Worm (Caenorhabditis elegans) whole organism, L1 larva: ENCODE data around the gene F12F6.7.

Experiments used
- C34B4.2 ChIP-seq: sonication (generic microtip); optimal IDR thresholded peaks from 2 replicates; lab custom pipeline; 2017; ENCODE audit warnings: mild to moderate bottlenecking, missing genetic modification characterization, missing compliant biosample characterization
- alr-1 ChIP-seq: fragments of 200-800 bp; sonication (Bioruptor generic); optimal IDR thresholded peaks from 2 replicates; lab custom pipeline; 2018; ENCODE audit warnings: borderline replicate concordance, mild to moderate bottlenecking, missing genetic modification characterization, missing compliant biosample characterization
- aly-2 ChIP-seq: fragments of 150-350 bp; optimal IDR thresholded peaks from 2 replicates; lab custom pipeline; 2014; ENCODE audit warnings: missing biosample characterization, missing genetic modification characterization
- ama-1 ChIP-seq: fragments of 150-350 bp; optimal IDR thresholded peaks from 2 replicates; lab custom pipeline; 2014
- dpl-1 ChIP-seq, 3 experiments: fragments of 150-350 bp in 2 of 3; sonication (generic microtip) in 1 of 3; optimal IDR thresholded peaks; 2 replicates each; lab custom pipeline; 2014 to 2017; ENCODE audit warnings: missing biosample characterization in 3 of 3, missing genetic modification characterization in 3 of 3, missing genetic modification reagents in 3 of 3
- efl-1 ChIP-seq, 4 experiments: fragments of 150-350 bp; optimal IDR thresholded peaks in 3 of 4; peaks in 1 of 4; 1 replicate in 1 of 4; 2 replicates in 3 of 4; lab custom pipeline; 2014; ENCODE audit warnings: missing biosample characterization in 2 of 4, missing genetic modification characterization in 2 of 4, missing genetic modification reagents in 2 of 4
- efl-3 ChIP-seq: fragments of 200-800 bp; sonication (Bioruptor generic); optimal IDR thresholded peaks from 2 replicates; lab custom pipeline; 2018; ENCODE audit warnings: mild to moderate bottlenecking, missing genetic modification characterization, missing compliant biosample characterization
- egl-13 ChIP-seq: sonication (generic microtip); optimal IDR thresholded peaks from 2 replicates; lab custom pipeline; 2016; ENCODE audit warnings: missing genotype, missing genetic modification reagents, missing genetic modification characterization, missing compliant biosample characterization
- egl-27 ChIP-seq, 2 experiments: fragments of 150-350 bp in 1 of 2; sonication (generic microtip); optimal IDR thresholded peaks; 3 replicates each; lab custom pipeline; 2017 to 2018; ENCODE audit warnings: missing biosample characterization in 2 of 2, missing genetic modification characterization in 2 of 2, missing genetic modification reagents in 2 of 2
- ets-5 ChIP-seq: fragments of 200-800 bp; sonication (Bioruptor generic); IDR thresholded peaks from 2 replicates; pipeline ENCODE4 v1.3.6; 2022; ENCODE audit warnings: missing genetic modification characterization, missing compliant biosample characterization
- fkh-8 ChIP-seq: sonication (generic microtip); optimal IDR thresholded peaks from 2 replicates; lab custom pipeline; 2016; ENCODE audit warnings: mild to moderate bottlenecking, missing genetic modification characterization, missing compliant biosample characterization
- hpl-2 ChIP-seq: fragments of 150-350 bp; optimal IDR thresholded peaks from 2 replicates; lab custom pipeline; 2014; ENCODE audit warnings: missing biosample characterization, missing genetic modification reagents, missing genetic modification characterization
- irx-1 ChIP-seq: sonication (generic microtip); optimal IDR thresholded peaks from 2 replicates; lab custom pipeline; 2016; ENCODE audit warnings: missing genetic modification characterization, missing compliant biosample characterization
- jun-1 ChIP-seq: fragments of 150-350 bp; optimal IDR thresholded peaks from 2 replicates; lab custom pipeline; 2014; ENCODE audit warnings: missing biosample characterization, missing genetic modification reagents, missing genetic modification characterization
- lin-14 ChIP-seq: fragments of 200-800 bp; sonication (Bioruptor generic); optimal IDR thresholded peaks from 2 replicates; lab custom pipeline; 2018; ENCODE audit warnings: mild to moderate bottlenecking, missing genetic modification characterization, moderate library complexity, missing compliant biosample characterization
- lin-15B ChIP-seq: fragments of 150-350 bp; sonication (generic microtip); optimal IDR thresholded peaks from 3 replicates; lab custom pipeline; 2014; ENCODE audit warnings: missing biosample characterization, missing genetic modification characterization
- lin-39 ChIP-seq: fragments of 150-350 bp; optimal IDR thresholded peaks from 2 replicates; lab custom pipeline; 2014; ENCODE audit warnings: missing biosample characterization, missing genetic modification reagents, missing genetic modification characterization
- lir-3 ChIP-seq: sonication (generic microtip); optimal IDR thresholded peaks from 2 replicates; lab custom pipeline; 2016; ENCODE audit warnings: mild to moderate bottlenecking, missing genetic modification characterization, moderate library complexity, missing compliant biosample characterization; ENCODE audit not compliant: poor library complexity
- lsy-2 ChIP-seq, 2 experiments: fragments of 150-350 bp; optimal IDR thresholded peaks; 2 replicates each; lab custom pipeline; 2014; ENCODE audit warnings: missing biosample characterization in 2 of 2, missing genetic modification characterization in 2 of 2
- mab-9 ChIP-seq: fragments of 200-800 bp; sonication (Bioruptor generic); IDR thresholded peaks from 2 replicates; pipeline ENCODE4 v1.3.6; 2022; ENCODE audit warnings: missing genetic modification reagents, missing genetic modification characterization, missing compliant biosample characterization
- mdl-1 ChIP-seq, 2 experiments: fragments of 150-350 bp; optimal IDR thresholded peaks; 2 replicates each; lab custom pipeline; 2014 to 2017; ENCODE audit warnings: missing biosample characterization in 2 of 2, missing genetic modification characterization in 2 of 2, inconsistent platforms in 1 of 2
- nhr-12 ChIP-seq: sonication (generic microtip); optimal IDR thresholded peaks from 2 replicates; lab custom pipeline; 2017; ENCODE audit warnings: missing biosample characterization, missing genetic modification characterization
- nhr-19 ChIP-seq: fragments of 200-800 bp; sonication (Bioruptor generic); conservative IDR thresholded peaks from 2 replicates; pipeline ENCODE4 v1.3.6; 2022; ENCODE audit warnings: missing genetic modification characterization, missing compliant biosample characterization
- nhr-20 ChIP-seq: sonication (generic microtip); optimal IDR thresholded peaks from 2 replicates; lab custom pipeline; 2016; ENCODE audit warnings: mild to moderate bottlenecking, missing genetic modification characterization, missing compliant biosample characterization
- nhr-237 ChIP-seq: fragments of 150-350 bp; optimal IDR thresholded peaks from 2 replicates; lab custom pipeline; 2014; ENCODE audit warnings: missing biosample characterization, missing genetic modification characterization
- nhr-28 ChIP-seq: fragments of 150-350 bp; optimal IDR thresholded peaks from 2 replicates; lab custom pipeline; 2014; ENCODE audit warnings: missing biosample characterization, missing genetic modification characterization
- nhr-47 ChIP-seq: sonication (generic microtip); optimal IDR thresholded peaks from 2 replicates; lab custom pipeline; 2016; ENCODE audit warnings: mild to moderate bottlenecking, missing genetic modification characterization, moderate library complexity, missing compliant biosample characterization
- nhr-71 ChIP-seq: sonication (generic microtip); optimal IDR thresholded peaks from 2 replicates; lab custom pipeline; 2016; ENCODE audit warnings: mild to moderate bottlenecking, missing genetic modification characterization, moderate library complexity, missing compliant biosample characterization
- nhr-77 ChIP-seq: fragments of 150-350 bp; optimal IDR thresholded peaks from 2 replicates; lab custom pipeline; 2014; ENCODE audit warnings: missing biosample characterization, missing genetic modification characterization
- nhr-85 ChIP-seq: sonication (generic microtip); peaks from one replicate; lab custom pipeline; 2016; ENCODE audit warnings: missing genetic modification characterization, inconsistent platforms, missing compliant biosample characterization
- pag-3 ChIP-seq: sonication (generic microtip); optimal IDR thresholded peaks from 2 replicates; lab custom pipeline; 2017; ENCODE audit warnings: missing genetic modification characterization, mild to moderate bottlenecking, missing compliant biosample characterization, antibody characterized with exemption, borderline replicate concordance; ENCODE audit not compliant: insufficient read depth
- pax-3 ChIP-seq: fragments of 200-800 bp; sonication (Bioruptor generic); optimal IDR thresholded peaks from 2 replicates; lab custom pipeline; 2018; ENCODE audit warnings: mild to moderate bottlenecking, missing genetic modification characterization, moderate library complexity, missing compliant biosample characterization
- skn-1 ChIP-seq: fragments of 150-350 bp; optimal IDR thresholded peaks from 2 replicates; lab custom pipeline; 2014; ENCODE audit warnings: missing biosample characterization, missing genetic modification characterization
- sptf-1 ChIP-seq: fragments of 150-350 bp; optimal IDR thresholded peaks from 2 replicates; lab custom pipeline; 2014; ENCODE audit warnings: missing biosample characterization, missing genetic modification characterization
- sup-37 ChIP-seq: fragments of 200-800 bp; sonication (Bioruptor generic); optimal IDR thresholded peaks from 2 replicates; lab custom pipeline; 2018; ENCODE audit warnings: mild to moderate bottlenecking, missing genetic modification characterization, missing compliant biosample characterization
- swsn-7 ChIP-seq: sonication (generic microtip); optimal IDR thresholded peaks from 2 replicates; lab custom pipeline; 2016; ENCODE audit warnings: missing genetic modification characterization, missing compliant biosample characterization
- tbx-2 ChIP-seq: sonication (generic microtip); optimal IDR thresholded peaks from 2 replicates; lab custom pipeline; 2016; ENCODE audit warnings: missing genetic modification characterization, missing compliant biosample characterization
- unc-130 ChIP-seq: fragments of 150-350 bp; optimal IDR thresholded peaks from 2 replicates; lab custom pipeline; 2017; ENCODE audit warnings: missing biosample characterization, missing genetic modification characterization, inconsistent platforms
- unc-30 ChIP-seq: sonication (generic microtip); optimal IDR thresholded peaks from 2 replicates; lab custom pipeline; 2017; ENCODE audit warnings: missing biosample characterization, missing genetic modification characterization
- unc-86 ChIP-seq: sonication (generic microtip); optimal IDR thresholded peaks from 2 replicates; lab custom pipeline; 2016; ENCODE audit warnings: missing genetic modification characterization, missing compliant biosample characterization
- unc-98 ChIP-seq: fragments of 200-800 bp; sonication (Bioruptor generic); IDR thresholded peaks from 2 replicates; pipeline ENCODE4 v1.3.6; 2022; ENCODE audit warnings: missing genetic modification characterization, missing compliant biosample characterization
- vab-15 ChIP-seq: sonication (generic microtip); optimal IDR thresholded peaks from 2 replicates; lab custom pipeline; 2017; ENCODE audit warnings: missing genotype, mild to moderate bottlenecking, missing genetic modification characterization, missing compliant biosample characterization
- xbp-1 ChIP-seq: sonication (generic microtip); optimal IDR thresholded peaks from 2 replicates; lab custom pipeline; 2016; ENCODE audit warnings: missing genetic modification characterization, missing compliant biosample characterization
- zag-1 ChIP-seq: fragments of 150-350 bp; optimal IDR thresholded peaks from 2 replicates; lab custom pipeline; 2014; ENCODE audit warnings: missing biosample characterization, missing genetic modification characterization
- ztf-11 ChIP-seq, 2 experiments: sonication (generic microtip); optimal IDR thresholded peaks; 2 replicates each; lab custom pipeline; 2016 to 2017; ENCODE audit warnings: missing genetic modification characterization in 2 of 2, missing biosample characterization in 1 of 2, missing compliant biosample characterization in 1 of 2

The F12F6.7 gene

DNA sequence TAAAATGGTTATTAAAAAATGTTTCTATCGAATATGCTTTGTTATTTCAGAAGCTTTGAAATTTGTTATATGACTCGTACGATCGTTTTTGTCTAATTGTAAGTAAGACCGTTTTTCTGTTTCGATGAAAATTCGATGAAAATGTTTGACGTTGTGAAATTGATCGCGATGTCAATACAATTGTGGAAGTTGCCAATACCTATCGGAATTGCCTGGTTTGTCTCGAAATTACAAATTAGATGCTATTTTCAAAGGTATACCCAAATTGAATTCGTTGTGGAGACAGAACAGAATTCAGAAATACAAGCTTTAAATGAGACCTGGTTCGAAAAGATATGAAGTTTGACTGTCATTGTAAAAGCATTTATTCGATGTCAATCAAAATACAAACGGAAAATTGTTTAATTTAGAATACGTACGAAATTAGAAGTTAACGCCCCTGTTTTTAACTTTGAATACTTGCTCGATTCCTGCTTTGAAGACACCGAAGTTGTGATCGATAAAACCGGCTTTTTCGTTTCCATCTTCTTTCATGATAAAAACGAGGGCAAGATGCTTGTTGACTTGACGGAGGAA is 41.7 kb upstream of the F12F6.7 start:
- TF ChIP-seq pag-3 = no peak
- peak; percentile 1 for TF ChIP-seq nhr-85
- TF ChIP-seq ama-1 = peak; percentile 13
- peak in 1 of 2 experiments; percentile 22 for TF ChIP-seq lsy-2 (tag; optimal IDR thresholded peaks at IDR 0.05; lab: Kevin White, UChicago)
- no peak for TF ChIP-seq C34B4.2 (tag; lab: Kevin White, UChicago)
- TF ChIP-seq alr-1 = no peak
- no peak for TF ChIP-seq unc-86
- TF ChIP-seq zag-1 = no peak
- no peak for TF ChIP-seq fkh-8
- no peak for TF ChIP-seq vab-15 (tag; lab: Kevin White, UChicago)
- no peak for TF ChIP-seq lin-15B (tag; lab: Kevin White, UChicago)
- no peak for TF ChIP-seq mab-9 (GFP tag; lab: Robert Waterston, UW)
- TF ChIP-seq mdl-1 (tag; optimal IDR thresholded peaks at IDR 0.05; lab: Kevin White, UChicago) = no peak
- TF ChIP-seq dpl-1 (GFP tag; optimal IDR thresholded peaks at IDR 0.05; lab: Kevin White, UChicago) = no peak
- no peak for TF ChIP-seq jun-1
- no peak for TF ChIP-seq pax-3 (tag; lab: Kevin White, UChicago)
- no peak for TF ChIP-seq skn-1 (tag; lab: Kevin White, UChicago)
- TF ChIP-seq nhr-71 = no peak
- no peak for TF ChIP-seq unc-30 (tag; lab: Kevin White, UChicago)
- no peak for TF ChIP-seq sup-37
- TF ChIP-seq sptf-1 = no peak
- TF ChIP-seq, all 84 proteins: peak for 3

- TF ChIP-seq lir-3 (tag; lab: Kevin White, UChicago) (no peak), aly-2 (tag; lab: Kevin White, UChicago) (no peak), unc-86 (no peak), efl-1 (optimal IDR thresholded peaks at IDR 0.05; lab: Kevin White, UChicago) (no peak), efl-1 (GFP tag; optimal IDR thresholded peaks at IDR 0.05 in 1 of 2; lab: Kevin White, UChicago) (peak in 1 of 2 experiments; percentile 91), egl-27 (tag; optimal IDR thresholded peaks at IDR 0.05; lab: Kevin White, UChicago) (no peak)
Measured at ce11 chrIV:11602498-11603068, 41.0 kb upstream of the F12F6.7 start, which contains the start of gene rps-11. rps-11 (plus strand) TSS chrIV:11602641.

DNA sequence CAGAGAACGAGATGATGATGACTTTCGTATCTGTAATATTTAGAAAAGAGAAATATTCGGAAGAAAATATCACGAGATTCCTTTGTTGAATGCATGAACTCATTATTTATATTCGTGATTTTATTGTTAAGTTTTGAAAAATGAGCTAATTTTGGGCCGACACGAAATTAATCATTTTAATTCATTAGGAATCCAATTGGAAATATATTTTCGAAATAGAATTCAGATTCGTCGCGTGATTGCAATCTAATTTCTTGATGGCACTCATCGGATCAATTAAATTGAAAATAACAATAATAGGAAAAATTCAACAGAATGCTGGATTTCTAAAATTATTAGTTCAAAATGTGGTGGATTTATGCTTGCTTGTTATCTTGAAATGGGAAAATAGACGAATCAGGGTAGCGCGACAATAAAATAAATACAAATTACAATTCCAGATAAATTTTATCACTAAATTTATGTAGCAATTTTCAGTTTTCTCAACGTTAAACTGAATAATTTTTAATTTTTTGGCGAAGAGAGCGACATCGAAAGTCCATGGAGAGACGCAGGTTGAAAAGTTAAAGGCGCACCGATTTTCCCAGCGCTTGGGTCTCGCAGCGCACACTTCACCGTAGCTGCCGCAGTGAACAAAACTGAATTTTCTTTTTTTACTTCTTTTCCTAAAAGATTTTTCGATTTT is 40.2 kb upstream of the F12F6.7 start:
- peak; percentile 31 for TF ChIP-seq nhr-77 (tag; lab: Kevin White, UChicago)
- TF ChIP-seq egl-13 = peak; percentile 11
- TF ChIP-seq xbp-1 (tag; lab: Kevin White, UChicago) = peak; percentile 67
- no peak for TF ChIP-seq mab-9 (GFP tag; lab: Robert Waterston, UW)
- peak; percentile 28 for TF ChIP-seq lin-15B (tag; lab: Kevin White, UChicago)
- TF ChIP-seq unc-98 (GFP tag; lab: Robert Waterston, UW) = no peak
- peak; percentile 72 for TF ChIP-seq tbx-2 (tag; lab: Kevin White, UChicago)
- peak; percentile 28 for TF ChIP-seq hpl-2 (GFP tag; lab: Kevin White, UChicago)
- peak; percentile 72 for TF ChIP-seq nhr-19
- peak; percentile 72 for TF ChIP-seq lin-14 (GFP tag; lab: Kevin White, UChicago)
- TF ChIP-seq irx-1 (tag; lab: Kevin White, UChicago) = peak; percentile 57
- TF ChIP-seq nhr-28 (tag; lab: Kevin White, UChicago) = no peak
- peak; percentile 27 for TF ChIP-seq ama-1
- TF ChIP-seq efl-3 (GFP tag; lab: Kevin White, UChicago) = no peak
- TF ChIP-seq unc-130 (tag; lab: Kevin White, UChicago) = peak; percentile 56
- TF ChIP-seq ets-5 (GFP tag; lab: Robert Waterston, UW) = no peak
- TF ChIP-seq nhr-47 = peak; percentile 81
- TF ChIP-seq unc-30 (tag; lab: Kevin White, UChicago) = no peak
- peak; percentile 75 for TF ChIP-seq swsn-7
- TF ChIP-seq sup-37 = no peak
- peak; percentile 73 for TF ChIP-seq nhr-20 (tag; lab: Kevin White, UChicago)
- TF ChIP-seq dpl-1 (GFP tag; optimal IDR thresholded peaks at IDR 0.05; lab: Kevin White, UChicago) = peak; percentile 57 to 72 (median 66)
- peak in 1 of 2 experiments; percentile 21 for TF ChIP-seq ztf-11 (tag; optimal IDR thresholded peaks at IDR 0.05; lab: Kevin White, UChicago)
- peak; percentile 34 for TF ChIP-seq lin-39
- TF ChIP-seq pag-3 = no peak
- TF ChIP-seq nhr-12 (tag; lab: Kevin White, UChicago) = no peak
- TF ChIP-seq alr-1 = no peak
- peak in 1 of 2 experiments; percentile 60 for TF ChIP-seq mdl-1 (tag; optimal IDR thresholded peaks at IDR 0.05; lab: Kevin White, UChicago)
- peak; percentile 12 for TF ChIP-seq nhr-237 (tag; lab: Kevin White, UChicago)
- peak; percentile 3 for TF ChIP-seq aly-2 (tag; lab: Kevin White, UChicago)
